Worm (Caenorhabditis elegans) whole organism, L3 larva: Measurements from ENCODE around the gene F35F10.14.

ENCODE experiments used
- aly-2 ChIP-seq: fragments of 150-350 bp; optimal IDR thresholded peaks from 2 replicates; lab custom pipeline; 2014; ENCODE audit warnings: missing biosample characterization, missing genetic modification characterization
- egl-27 ChIP-seq: sonication (generic microtip); optimal IDR thresholded peaks from 4 replicates; lab custom pipeline; 2017; ENCODE audit warnings: missing biosample characterization, missing genetic modification reagents, missing genetic modification characterization
- elt-2 ChIP-seq: sonication (generic microtip); optimal IDR thresholded peaks from 2 replicates; lab custom pipeline; 2016; ENCODE audit warnings: missing genetic modification reagents, mild to moderate bottlenecking, missing genetic modification characterization, missing compliant biosample characterization
- jun-1 ChIP-seq: fragments of 150-350 bp; optimal IDR thresholded peaks from 2 replicates; lab custom pipeline; 2014; ENCODE audit warnings: missing biosample characterization, missing genetic modification reagents, missing genetic modification characterization

- TF ChIP-seq elt-2 (tag; lab: Kevin White, UChicago) (no peak), jun-1 (tag; lab: Kevin White, UChicago) (no peak), egl-27 (tag; lab: Kevin White, UChicago) (no peak), aly-2 (tag; lab: Kevin White, UChicago) (no peak)
Observed at ce11 chrV:3318975-3319374, 930 bp downstream of the F35F10.14 start, which contains the start of gene F35F10.13.
